Fruit fly (Drosophila melanogaster) whole organism, wandering third instar larva: Measurements from ENCODE around the gene CSN6.
A peak's percentile ranks its signal among the peaks of the same experiment; 100 is the strongest.

Experiments used
- Abd-B ChIP-seq: fragments of >200 bp; optimal IDR thresholded peaks from 2 replicates; lab custom pipeline; 2017; ENCODE audit warnings: missing biosample characterization, missing genetic modification characterization
- CG32264 ChIP-seq: fragments of 200-800 bp; sonication (Bioruptor generic); optimal IDR thresholded peaks from 2 replicates; lab custom pipeline; 2016; ENCODE audit warnings: missing biosample characterization, missing genetic modification characterization
- CG9705 ChIP-seq: fragments of 200-800 bp; sonication (Bioruptor generic); optimal IDR thresholded peaks from 2 replicates; lab custom pipeline; 2018; ENCODE audit warnings: missing biosample characterization, mild to moderate bottlenecking, missing genetic modification characterization
- CrebA ChIP-seq: fragments of 200-800 bp; sonication (Bioruptor generic); optimal IDR thresholded peaks from 2 replicates; lab custom pipeline; 2016; ENCODE audit warnings: missing biosample characterization, mild to moderate bottlenecking, missing genetic modification characterization, borderline replicate concordance
- Dfd ChIP-seq: fragments of >200 bp; optimal IDR thresholded peaks from 2 replicates; lab custom pipeline; 2017; ENCODE audit warnings: missing biosample characterization, missing genetic modification characterization
- Dif ChIP-seq: fragments of 200-275, 200-300 bp; sonication (Bioruptor generic); optimal IDR thresholded peaks from 2 replicates; lab custom pipeline; 2018; ENCODE audit warnings: missing biosample characterization, missing genetic modification characterization; ENCODE audit not compliant: partially characterized antibody
- GATAd ChIP-seq: sonication (Bioruptor generic); optimal IDR thresholded peaks from 2 replicates; lab custom pipeline; 2016; ENCODE audit warnings: missing biosample characterization, missing genetic modification characterization
- HLH106 ChIP-seq: fragments of 200-800 bp; optimal IDR thresholded peaks from 3 replicates; lab custom pipeline; 2019; ENCODE audit warnings: missing biosample characterization, mild to moderate bottlenecking, missing genetic modification characterization, moderate library complexity
- Hnf4 ChIP-seq: fragments of 200-800 bp; sonication (Bioruptor generic); optimal IDR thresholded peaks from 2 replicates; lab custom pipeline; 2016; ENCODE audit warnings: missing biosample characterization, mild to moderate bottlenecking, missing genetic modification characterization
- Hr78 ChIP-seq: fragments of >200 bp; optimal IDR thresholded peaks from 2 replicates; lab custom pipeline; 2017; ENCODE audit warnings: missing biosample characterization, missing genetic modification characterization
- Hr83 ChIP-seq: fragments of 200-300 bp; sonication (Bioruptor generic); optimal IDR thresholded peaks from 2 replicates; lab custom pipeline; 2016; ENCODE audit warnings: missing biosample characterization, mild to moderate bottlenecking, missing genetic modification characterization, moderate library complexity; ENCODE audit not compliant: poor library complexity, severe bottlenecking
- Jra ChIP-seq: sonication (Bioruptor generic); optimal IDR thresholded peaks from 2 replicates; lab custom pipeline; 2016; ENCODE audit warnings: missing biosample characterization, missing genetic modification characterization
- Mio ChIP-seq: sonication (Bioruptor generic); optimal IDR thresholded peaks from 2 replicates; lab custom pipeline; 2016; ENCODE audit warnings: missing biosample characterization, missing genetic modification characterization
- Myc ChIP-seq: fragments of >200 bp; optimal IDR thresholded peaks from 2 replicates; lab custom pipeline; 2017
- N ChIP-seq: fragments of >200 bp; optimal IDR thresholded peaks from 2 replicates; lab custom pipeline; 2018; ENCODE audit warnings: missing biosample characterization, missing external identifiers, missing genetic modification characterization
- OdsH ChIP-seq: fragments of 200-800 bp; sonication (Bioruptor generic); optimal IDR thresholded peaks from 2 replicates; lab custom pipeline; 2016; ENCODE audit warnings: missing biosample characterization, mild to moderate bottlenecking, missing genetic modification characterization
- Rel ChIP-seq, 2 experiments: fragments of 200-800 bp; sonication (Bioruptor generic) in 1 of 2; optimal IDR thresholded peaks; 2 replicates in 1 of 2; 3 replicates in 1 of 2; lab custom pipeline; 2016 to 2019; ENCODE audit warnings: mild to moderate bottlenecking in 2 of 2, missing biosample characterization in 2 of 2, missing genetic modification characterization in 2 of 2, moderate library complexity in 1 of 2
- Sp1 ChIP-seq: fragments of 200-800 bp; sonication (Bioruptor generic); optimal IDR thresholded peaks from 3 replicates; lab custom pipeline; 2019; ENCODE audit warnings: missing biosample characterization, mild to moderate bottlenecking, missing genetic modification characterization, moderate library complexity
- Vsx2 ChIP-seq: fragments of 200-300, 225-300 bp; sonication (Bioruptor generic); optimal IDR thresholded peaks from 2 replicates; lab custom pipeline; 2018; ENCODE audit warnings: missing biosample characterization, missing genetic modification characterization; ENCODE audit not compliant: partially characterized antibody
- br ChIP-seq: fragments of 200-800 bp; sonication (Bioruptor generic); optimal IDR thresholded peaks from 2 replicates; lab custom pipeline; 2016; ENCODE audit warnings: missing biosample characterization, missing genetic modification characterization
- brk ChIP-seq: fragments of 200-800 bp; sonication (Bioruptor generic); optimal IDR thresholded peaks from 2 replicates; lab custom pipeline; 2016; ENCODE audit warnings: missing biosample characterization, mild to moderate bottlenecking, missing genetic modification characterization
- dl ChIP-seq, 2 experiments: fragments of 175-275, 200-275 bp in 1 of 2; fragments of 200-275 bp in 1 of 2; sonication (Bioruptor generic); optimal IDR thresholded peaks; lab custom pipeline; 2018; ENCODE audit warnings: mild to moderate bottlenecking in 2 of 2, missing biosample characterization in 2 of 2, missing genetic modification characterization in 2 of 2, moderate library complexity in 2 of 2; ENCODE audit not compliant: partially characterized antibody in 2 of 2, insufficient read depth in 1 of 2
- dmrt93B ChIP-seq: fragments of 200-800 bp; sonication (Bioruptor generic); optimal IDR thresholded peaks from 2 replicates; lab custom pipeline; 2018; ENCODE audit warnings: missing biosample characterization, mild to moderate bottlenecking, missing genetic modification characterization
- dsf ChIP-seq: sonication (Bioruptor generic); optimal IDR thresholded peaks from 2 replicates; lab custom pipeline; 2016; ENCODE audit warnings: missing biosample characterization, missing genetic modification characterization, borderline replicate concordance
- ey ChIP-seq: fragments of 200-800 bp; sonication (Bioruptor generic); optimal IDR thresholded peaks from 2 replicates; lab custom pipeline; 2016; ENCODE audit warnings: missing biosample characterization, missing genetic modification characterization
- foxo ChIP-seq, 2 experiments: fragments of 200-800 bp; sonication (Bioruptor generic); optimal IDR thresholded peaks; 2 replicates in 1 of 2; 3 replicates in 1 of 2; lab custom pipeline; 2016 to 2017; ENCODE audit warnings: missing biosample characterization in 2 of 2, missing genetic modification characterization in 2 of 2
- fru ChIP-seq: fragments of 200-800 bp; sonication (Bioruptor generic); optimal IDR thresholded peaks from 3 replicates; lab custom pipeline; 2016; ENCODE audit warnings: missing biosample characterization, mild to moderate bottlenecking, missing genetic modification characterization
- h ChIP-seq: fragments of 200-800 bp; sonication (Bioruptor generic); optimal IDR thresholded peaks from 3 replicates; lab custom pipeline; 2016; ENCODE audit warnings: missing biosample characterization, mild to moderate bottlenecking, missing genetic modification characterization
- jim ChIP-seq: fragments of 175-275, 200-325 bp; sonication (Bioruptor generic); optimal IDR thresholded peaks from 2 replicates; lab custom pipeline; 2016; ENCODE audit warnings: missing biosample characterization, mild to moderate bottlenecking, missing genetic modification characterization
- lola ChIP-seq: fragments of >200 bp; optimal IDR thresholded peaks from 2 replicates; lab custom pipeline; 2017; ENCODE audit warnings: missing biosample characterization, missing genetic modification characterization
- pan ChIP-seq: fragments of >200 bp; optimal IDR thresholded peaks from 2 replicates; lab custom pipeline; 2017
- psq ChIP-seq: fragments of 200-800 bp; sonication (Bioruptor generic); optimal IDR thresholded peaks from 3 replicates; lab custom pipeline; 2017; ENCODE audit warnings: missing biosample characterization, mild to moderate bottlenecking, missing genetic modification characterization, moderate library complexity
- rgr ChIP-seq: fragments of 200-800 bp; sonication (Bioruptor generic); optimal IDR thresholded peaks from 3 replicates; lab custom pipeline; 2016; ENCODE audit warnings: missing biosample characterization, mild to moderate bottlenecking, missing genetic modification characterization
- sage ChIP-seq: fragments of 200-800 bp; sonication (Bioruptor generic); optimal IDR thresholded peaks from 2 replicates; lab custom pipeline; 2016; ENCODE audit warnings: missing biosample characterization, mild to moderate bottlenecking, missing genetic modification characterization
- sv ChIP-seq: fragments of 200-800 bp; sonication (Bioruptor generic); optimal IDR thresholded peaks from 3 replicates; lab custom pipeline; 2016; ENCODE audit warnings: missing biosample characterization, missing genetic modification characterization
- tai ChIP-seq: sonication (Bioruptor generic); optimal IDR thresholded peaks from 2 replicates; lab custom pipeline; 2016; ENCODE audit warnings: missing biosample characterization, missing genetic modification characterization
- usp ChIP-seq: fragments of >200 bp; optimal IDR thresholded peaks from 2 replicates; lab custom pipeline; 2017; ENCODE audit warnings: missing biosample characterization, missing genetic modification characterization
- woc ChIP-seq: sonication (Bioruptor generic); optimal IDR thresholded peaks from 2 replicates; lab custom pipeline; 2016; ENCODE audit warnings: missing biosample characterization, mild to moderate bottlenecking, missing genetic modification characterization

CSN6 gene

DNA sequence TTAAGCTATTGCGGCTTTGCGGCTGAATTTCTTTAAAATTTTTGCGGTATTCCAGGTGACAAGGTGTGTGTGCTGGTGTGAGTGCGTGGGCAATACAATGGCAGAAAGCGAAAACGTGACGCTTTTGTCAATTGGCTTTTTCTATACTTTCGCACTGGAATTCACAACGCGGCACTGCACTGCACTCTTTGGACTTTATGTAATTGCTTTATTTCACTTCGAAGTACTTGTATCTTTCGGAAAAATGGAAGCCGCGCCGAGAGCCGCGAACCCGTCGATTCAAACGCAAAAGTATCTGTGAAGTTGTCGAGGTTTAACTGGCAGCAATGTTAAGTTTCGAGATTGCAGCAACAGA lies 45.7 kb downstream of the CSN6 start:
- TF ChIP-seq fru (GFP tag; lab: Kevin White, UChicago) (no peak), CG9705 (no peak), Mio (GFP tag; lab: Kevin White, UChicago) (no peak), rgr (GFP tag; lab: Kevin White, UChicago) (no peak), Jra (GFP tag; lab: Kevin White, UChicago) (no peak), Hr83 (no peak), pan (lab: Kevin White, UChicago) (no peak), HLH106 (tag; lab: Kevin White, UChicago) (no peak), Dfd (no peak), br (no peak), sage (GFP tag; lab: Kevin White, UChicago) (no peak), CG32264 (GFP tag; lab: Kevin White, UChicago) (no peak), Abd-B (GFP tag; lab: Kevin White, UChicago) (no peak), Vsx2 (GFP tag; lab: Kevin White, UChicago) (no peak), dsf (no peak), foxo (GFP tag; optimal IDR thresholded peaks at IDR 0.05; lab: Kevin White, UChicago) (no peak), ey (no peak), usp (GFP tag; lab: Kevin White, UChicago) (no peak)
- TF ChIP-seq, all 38 proteins: peak for 0

DNA sequence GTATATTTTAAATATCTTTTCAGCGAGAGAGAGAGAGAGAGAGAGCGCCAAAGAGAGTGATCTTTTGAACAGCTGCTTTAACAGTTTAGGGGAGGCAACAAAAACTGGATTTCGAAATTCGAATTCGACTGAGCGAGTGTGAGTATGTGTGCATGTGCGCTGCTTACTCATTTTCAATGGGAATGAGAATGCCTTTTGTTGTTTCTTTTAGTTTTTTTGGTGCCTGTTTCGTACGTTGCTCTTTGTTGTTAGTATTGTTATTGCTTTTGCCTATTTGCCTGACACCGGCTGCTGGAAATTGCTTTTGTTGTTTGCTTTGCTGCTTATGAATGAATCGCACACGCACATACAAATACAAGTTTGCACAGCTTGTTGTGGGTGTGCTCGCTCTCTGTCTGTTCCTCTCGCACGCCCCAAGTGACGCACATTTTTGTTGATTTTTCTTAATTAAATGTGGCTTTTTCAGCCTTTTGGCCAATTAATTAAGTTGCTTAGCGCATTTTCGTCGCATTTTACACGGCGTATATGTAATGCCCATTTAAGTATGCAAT lies 46.3 kb downstream of the CSN6 start:
- TF ChIP-seq psq (GFP tag; lab: Kevin White, UChicago), result peak; percentile 71
- TF ChIP-seq br, result peak; percentile 80
- TF ChIP-seq Rel (GFP tag; optimal IDR thresholded peaks at IDR 0.05; lab: Kevin White, UChicago), result peak; percentile 26
- TF ChIP-seq Rel (tag; optimal IDR thresholded peaks at IDR 0.05; lab: Kevin White, UChicago), result peak; percentile 58
- TF ChIP-seq jim (GFP tag; lab: Kevin White, UChicago), result peak; percentile 86
- peak; percentile 11 for TF ChIP-seq HLH106 (tag; lab: Kevin White, UChicago)
- peak; percentile 27 for TF ChIP-seq CG9705
- TF ChIP-seq CrebA (GFP tag; lab: Kevin White, UChicago), result peak; percentile 83
- TF ChIP-seq foxo (GFP tag; optimal IDR thresholded peaks at IDR 0.05; lab: Kevin White, UChicago), result peak in 1 of 2 experiments; percentile 54
- TF ChIP-seq Abd-B (GFP tag; lab: Kevin White, UChicago), result no peak
- peak; percentile 98 for TF ChIP-seq Hr83
- TF ChIP-seq tai, result peak; percentile 90
- TF ChIP-seq ey, result peak; percentile 42
- no peak for TF ChIP-seq sv (GFP tag; lab: Kevin White, UChicago)
- peak; percentile 48 for TF ChIP-seq GATAd
- TF ChIP-seq woc (GFP tag; lab: Kevin White, UChicago), result peak; percentile 24
- peak; percentile 87 for TF ChIP-seq OdsH (GFP tag; lab: Kevin White, UChicago)
- peak; percentile 94 for TF ChIP-seq Jra (GFP tag; lab: Kevin White, UChicago)
- no peak for TF ChIP-seq sage (GFP tag; lab: Kevin White, UChicago)
- TF ChIP-seq Sp1 (GFP tag; lab: Kevin White, UChicago), result peak; percentile 77
- TF ChIP-seq brk (GFP tag; lab: Kevin White, UChicago), result peak; percentile 71
- TF ChIP-seq CG32264 (GFP tag; lab: Kevin White, UChicago), result no peak
- TF ChIP-seq Hnf4, result peak; percentile 78
- no peak for TF ChIP-seq Myc (lab: Kevin White, UChicago)
- peak; percentile 53 for TF ChIP-seq fru (GFP tag; lab: Kevin White, UChicago)
- TF ChIP-seq rgr (GFP tag; lab: Kevin White, UChicago), result peak; percentile 88
- peak; percentile 7 for TF ChIP-seq dsf
- peak in 1 of 2 experiments; percentile 36 for TF ChIP-seq dl (GFP tag; optimal IDR thresholded peaks at IDR 0.05; lab: Kevin White, UChicago; ENCODE audit: insufficient read depth in 1 of 2, partially characterized antibody in 2 of 2)
- TF ChIP-seq Hr78 (GFP tag; lab: Kevin White, UChicago), result no peak
- TF ChIP-seq Dif (GFP tag; lab: Kevin White, UChicago), result no peak
- TF ChIP-seq usp (GFP tag; lab: Kevin White, UChicago), result no peak
- TF ChIP-seq Vsx2 (GFP tag; lab: Kevin White, UChicago), result no peak
- peak; percentile 81 for TF ChIP-seq h

DNA sequence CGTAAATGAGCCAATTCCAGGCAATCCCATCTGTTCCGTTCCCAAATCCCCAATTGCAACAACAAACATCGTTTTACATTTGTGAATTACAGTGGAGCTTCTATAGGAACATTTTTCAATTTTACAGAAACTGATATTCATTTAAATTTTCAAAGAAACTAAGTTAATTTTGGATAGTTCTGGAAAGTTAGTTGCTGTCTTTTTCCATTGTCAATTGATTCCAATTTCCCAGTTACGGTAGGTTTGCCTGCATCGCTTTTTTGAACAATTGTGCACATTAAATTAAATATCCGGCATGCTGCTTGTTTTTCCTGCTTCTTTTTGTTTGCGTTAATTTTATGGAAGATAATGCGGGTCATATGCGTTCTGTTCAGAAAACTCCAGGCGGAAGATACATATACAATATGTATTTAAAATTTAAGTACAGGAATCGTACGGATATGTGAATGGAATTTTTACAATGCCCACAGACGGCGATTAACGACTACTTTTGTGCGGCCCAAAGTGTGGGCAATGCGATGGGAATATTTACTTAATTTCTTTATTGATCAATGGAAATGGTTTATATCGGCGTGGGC lies 47.5 kb downstream of the CSN6 start:
- no peak for TF ChIP-seq Rel (GFP tag; optimal IDR thresholded peaks at IDR 0.05; lab: Kevin White, UChicago)
- no peak for TF ChIP-seq Rel (tag; optimal IDR thresholded peaks at IDR 0.05; lab: Kevin White, UChicago)
- peak; percentile 69 for TF ChIP-seq Hnf4
- no peak for TF ChIP-seq CG9705
- TF ChIP-seq Dfd, result no peak
- no peak for TF ChIP-seq dl (GFP tag; optimal IDR thresholded peaks at IDR 0.05; lab: Kevin White, UChicago; ENCODE audit: insufficient read depth in 1 of 2, partially characterized antibody in 2 of 2)
- no peak for TF ChIP-seq sv (GFP tag; lab: Kevin White, UChicago)
- TF ChIP-seq jim (GFP tag; lab: Kevin White, UChicago), result no peak
- TF ChIP-seq Hr78 (GFP tag; lab: Kevin White, UChicago), result no peak
- no peak for TF ChIP-seq pan (lab: Kevin White, UChicago)
- no peak for TF ChIP-seq CG32264 (GFP tag; lab: Kevin White, UChicago)
- peak; percentile 12 for TF ChIP-seq h
- no peak for TF ChIP-seq dsf
- TF ChIP-seq foxo (GFP tag; optimal IDR thresholded peaks at IDR 0.05; lab: Kevin White, UChicago), result peak in 1 of 2 experiments; percentile 54
- no peak for TF ChIP-seq dmrt93B (GFP tag; lab: Kevin White, UChicago)
- TF ChIP-seq Mio (GFP tag; lab: Kevin White, UChicago), result no peak
- TF ChIP-seq GATAd, result no peak
- TF ChIP-seq Hr83, result no peak
- peak; percentile 36 for TF ChIP-seq Jra (GFP tag; lab: Kevin White, UChicago)
- peak; percentile 74 for TF ChIP-seq br
- no peak for TF ChIP-seq lola (GFP tag; lab: Kevin White, UChicago)
- TF ChIP-seq psq (GFP tag; lab: Kevin White, UChicago), result peak; percentile 67
- peak; percentile 80 for TF ChIP-seq rgr (GFP tag; lab: Kevin White, UChicago)
- no peak for TF ChIP-seq Myc (lab: Kevin White, UChicago)
- TF ChIP-seq fru (GFP tag; lab: Kevin White, UChicago), result peak; percentile 8
- peak; percentile 68 for TF ChIP-seq Sp1 (GFP tag; lab: Kevin White, UChicago)
- peak; percentile 51 for TF ChIP-seq woc (GFP tag; lab: Kevin White, UChicago)
- peak; percentile 78 for TF ChIP-seq tai
- no peak for TF ChIP-seq N
- peak; percentile 45 for TF ChIP-seq HLH106 (tag; lab: Kevin White, UChicago)
- no peak for TF ChIP-seq Vsx2 (GFP tag; lab: Kevin White, UChicago)
